Fruit fly (Drosophila melanogaster) whole organism, embryonic: ENCODE measurements around the gene PGAP1.

ENCODE experiments used
- BEAF-32 ChIP-seq: fragments of 200-800 bp; sonication (Bioruptor generic); optimal IDR thresholded peaks from 3 replicates; lab custom pipeline; 2017; ENCODE audit warnings: missing biosample characterization, missing genetic modification characterization, mild to moderate bottlenecking, moderate library complexity, missing genetic modification reagents
- Blimp-1 ChIP-seq: fragments of 200-800 bp; sonication (Bioruptor generic); optimal IDR thresholded peaks from 3 replicates; lab custom pipeline; 2018; ENCODE audit warnings: missing biosample characterization, missing genetic modification characterization, mild to moderate bottlenecking, moderate library complexity, missing genetic modification reagents
- CG10959 ChIP-seq: fragments of 200-800 bp; sonication (Bioruptor generic); IDR thresholded peaks from 2 replicates; pipeline ENCODE4 v1.3.6; 2022; ENCODE audit warnings: missing biosample characterization, missing genetic modification characterization
- CG13287 ChIP-seq: fragments of 200-800 bp; sonication (Bioruptor generic); IDR thresholded peaks from 2 replicates; pipeline ENCODE4 v1.3.6; 2022; ENCODE audit warnings: missing biosample characterization, missing genetic modification characterization; ENCODE audit not compliant: partially characterized antibody
- CG14710 ChIP-seq: fragments of 200-800 bp; sonication (Bioruptor generic); optimal IDR thresholded peaks from 3 replicates; lab custom pipeline; 2019; ENCODE audit warnings: missing biosample characterization, mild to moderate bottlenecking, missing genetic modification characterization, moderate library complexity
- CG1647 ChIP-seq: fragments of 200-800 bp; sonication (Bioruptor generic); optimal IDR thresholded peaks from 3 replicates; lab custom pipeline; 2016; ENCODE audit warnings: missing biosample characterization, missing genetic modification characterization
- CG16779 ChIP-seq: fragments of 200-800 bp; sonication (Bioruptor generic); IDR thresholded peaks from 2 replicates; pipeline ENCODE4 v1.3.6; 2022; ENCODE audit warnings: missing biosample characterization, missing genetic modification characterization
- CG16813 ChIP-seq: fragments of 200-800 bp; sonication (Bioruptor generic); IDR thresholded peaks from 3 replicates; pipeline ENCODE4 v1.3.6; 2022; ENCODE audit warnings: missing biosample characterization, missing genetic modification characterization; ENCODE audit not compliant: partially characterized antibody
- CG2120 ChIP-seq: fragments of 200-800 bp; sonication (Bioruptor generic); optimal IDR thresholded peaks from 3 replicates; lab custom pipeline; 2016; ENCODE audit warnings: missing biosample characterization, missing genetic modification characterization
- CG4707 ChIP-seq: fragments of 200-800 bp; sonication (Bioruptor generic); optimal IDR thresholded peaks from 2 replicates; lab custom pipeline; 2018; ENCODE audit warnings: missing biosample characterization, mild to moderate bottlenecking, missing genetic modification characterization, moderate library complexity
- CG5953 ChIP-seq: fragments of 200-800 bp; sonication (Bioruptor generic); IDR thresholded peaks from 2 replicates; pipeline ENCODE4 v1.3.6; 2022; ENCODE audit warnings: missing biosample characterization, missing genetic modification characterization
- CG6791 ChIP-seq: fragments of 200-800 bp; sonication (Bioruptor generic); IDR thresholded peaks from 3 replicates; pipeline ENCODE4 v1.3.6; 2022; ENCODE audit warnings: missing biosample characterization, missing genetic modification characterization; ENCODE audit not compliant: partially characterized antibody
- CG7357 ChIP-seq: fragments of 200-800 bp; sonication (Bioruptor generic); IDR thresholded peaks from 3 replicates; pipeline ENCODE4 v1.3.6; 2022; ENCODE audit warnings: missing biosample characterization, missing genetic modification characterization
- CG7786 ChIP-seq: fragments of 200-800 bp; sonication (Bioruptor generic); optimal IDR thresholded peaks from 2 replicates; lab custom pipeline; 2016; ENCODE audit warnings: missing biosample characterization, missing genetic modification characterization
- CG7839 ChIP-seq: fragments of 200-800 bp; sonication (Bioruptor generic); optimal IDR thresholded peaks from 3 replicates; lab custom pipeline; 2018; ENCODE audit warnings: missing biosample characterization, mild to moderate bottlenecking, missing genetic modification characterization, moderate library complexity
- CG7963 ChIP-seq: fragments of 200-800 bp; sonication (Bioruptor generic); IDR thresholded peaks from 3 replicates; pipeline ENCODE4 v1.3.6; 2022; ENCODE audit warnings: missing biosample characterization, missing genetic modification characterization; ENCODE audit not compliant: partially characterized antibody
- CG9817 ChIP-seq: fragments of 200-800 bp; sonication (Bioruptor generic); optimal IDR thresholded peaks from 2 replicates; lab custom pipeline; 2018; ENCODE audit warnings: missing biosample characterization, mild to moderate bottlenecking, missing genetic modification characterization, moderate library complexity
- Doc3 ChIP-seq: fragments of 200-800 bp; sonication (Bioruptor generic); IDR thresholded peaks from 3 replicates; pipeline ENCODE4 v1.3.6; 2022; ENCODE audit warnings: missing biosample characterization, missing genetic modification characterization; ENCODE audit not compliant: partially characterized antibody
- HLH4C ChIP-seq: fragments of 200-800 bp; sonication (Bioruptor generic); IDR thresholded peaks from 3 replicates; pipeline ENCODE4 v1.3.6; 2022; ENCODE audit warnings: missing biosample characterization, missing genetic modification characterization; ENCODE audit not compliant: partially characterized antibody
- Hr51 ChIP-seq, 2 experiments: fragments of 200-800 bp; sonication (Bioruptor generic); optimal IDR thresholded peaks; 2 replicates in 1 of 2; 3 replicates in 1 of 2; lab custom pipeline; 2016 to 2018; ENCODE audit warnings: missing biosample characterization in 2 of 2, missing genetic modification characterization in 2 of 2, mild to moderate bottlenecking in 1 of 2, moderate library complexity in 1 of 2
- Med ChIP-seq: fragments of 200-800 bp; sonication (Bioruptor generic); peaks from one replicate; lab custom pipeline; 2016; ENCODE audit warnings: missing biosample characterization, missing genetic modification characterization, mild to moderate bottlenecking, inconsistent platforms, moderate library complexity
- Neu2 ChIP-seq: fragments of 200-800 bp; sonication (Bioruptor generic); optimal IDR thresholded peaks from 3 replicates; lab custom pipeline; 2016; ENCODE audit warnings: missing biosample characterization, missing genetic modification characterization, borderline replicate concordance
- Pdp1 ChIP-seq, 2 experiments: fragments of 200-800 bp; sonication (Bioruptor generic); optimal IDR thresholded peaks; 3 replicates each; lab custom pipeline; 2016; ENCODE audit warnings: missing biosample characterization in 2 of 2, missing genetic modification characterization in 2 of 2, mild to moderate bottlenecking in 1 of 2, moderate library complexity in 1 of 2
- Sry-δ ChIP-seq: fragments of 200-800 bp; sonication (Bioruptor generic); optimal IDR thresholded peaks from 2 replicates; lab custom pipeline; 2016; ENCODE audit warnings: missing biosample characterization, missing genetic modification characterization
- amos ChIP-seq: fragments of 200-800 bp; sonication (Bioruptor generic); IDR thresholded peaks from 2 replicates; pipeline ENCODE4 v1.3.6; 2022; ENCODE audit warnings: missing biosample characterization, missing genetic modification characterization; ENCODE audit not compliant: partially characterized antibody
- br ChIP-seq: fragments of >200 bp; optimal IDR thresholded peaks from 2 replicates; lab custom pipeline; 2017
- caup ChIP-seq: fragments of 200-800 bp; sonication (Bioruptor generic); optimal IDR thresholded peaks from 3 replicates; lab custom pipeline; 2017; ENCODE audit warnings: missing biosample characterization, mild to moderate bottlenecking, missing genetic modification characterization, moderate library complexity; ENCODE audit not compliant: severe bottlenecking
- cg ChIP-seq: fragments of 200-800 bp; sonication (Bioruptor generic); optimal IDR thresholded peaks from 3 replicates; lab custom pipeline; 2019; ENCODE audit warnings: missing biosample characterization, mild to moderate bottlenecking, missing genetic modification characterization, moderate library complexity
- chinmo ChIP-seq: fragments of 200-800 bp; sonication (Bioruptor generic); IDR thresholded peaks from 4 replicates; pipeline ENCODE4 v1.3.6; 2022; ENCODE audit warnings: missing biosample characterization, missing genetic modification characterization; ENCODE audit not compliant: partially characterized antibody
- crol ChIP-seq: fragments of 200-800 bp; sonication (Bioruptor generic); IDR thresholded peaks from 2 replicates; pipeline ENCODE4 v1.3.6; 2022; ENCODE audit warnings: missing biosample characterization, missing genetic modification characterization
- cwo ChIP-seq: fragments of 200-800 bp; sonication (Bioruptor generic); optimal IDR thresholded peaks from 3 replicates; lab custom pipeline; 2017; ENCODE audit warnings: missing biosample characterization, missing genetic modification characterization, mild to moderate bottlenecking, moderate library complexity, missing genetic modification reagents
- dimm ChIP-seq: fragments of 200-800 bp; sonication (Bioruptor generic); IDR thresholded peaks from 2 replicates; pipeline ENCODE4 v1.3.6; 2022; ENCODE audit warnings: missing biosample characterization, missing genetic modification characterization
- dysf ChIP-seq: fragments of 200-800 bp; sonication (Bioruptor generic); IDR thresholded peaks from 3 replicates; pipeline ENCODE4 v1.3.6; 2022; ENCODE audit warnings: missing biosample characterization, missing genetic modification characterization
- ftz-f1 ChIP-seq: fragments of 200-800 bp; sonication (Bioruptor generic); optimal IDR thresholded peaks from 2 replicates; lab custom pipeline; 2016; ENCODE audit warnings: missing biosample characterization, missing genetic modification characterization
- gcm2 ChIP-seq: fragments of 200-800 bp; sonication (Bioruptor generic); optimal IDR thresholded peaks from 2 replicates; lab custom pipeline; 2016; ENCODE audit warnings: missing biosample characterization, missing genetic modification characterization
- gt ChIP-seq: fragments of 200-800 bp; sonication (Bioruptor generic); IDR thresholded peaks from 2 replicates; pipeline ENCODE4 v1.3.6; 2022; ENCODE audit warnings: missing biosample characterization, missing genetic modification characterization
- knrl ChIP-seq: fragments of 200-800 bp; sonication (Bioruptor generic); IDR thresholded peaks from 3 replicates; pipeline ENCODE4 v1.3.6; 2022; ENCODE audit warnings: missing biosample characterization, missing genetic modification characterization; ENCODE audit not compliant: partially characterized antibody
- pb ChIP-seq: fragments of 200-800 bp; sonication (Bioruptor generic); optimal IDR thresholded peaks from 3 replicates; lab custom pipeline; 2016; ENCODE audit warnings: missing biosample characterization, missing genetic modification characterization
- pfk ChIP-seq: fragments of 200-800 bp; sonication (Bioruptor generic); optimal IDR thresholded peaks from 2 replicates; lab custom pipeline; 2018; ENCODE audit warnings: missing biosample characterization, mild to moderate bottlenecking, missing genetic modification characterization, moderate library complexity
- pita ChIP-seq: fragments of 200-800 bp; sonication (Bioruptor generic); optimal IDR thresholded peaks from 2 replicates; lab custom pipeline; 2017; ENCODE audit warnings: missing biosample characterization, mild to moderate bottlenecking, missing genetic modification characterization
- pzg ChIP-seq: fragments of 200-800 bp; sonication (Bioruptor generic); optimal IDR thresholded peaks from 3 replicates; lab custom pipeline; 2018; ENCODE audit warnings: missing biosample characterization, mild to moderate bottlenecking, missing genetic modification characterization, moderate library complexity
- row ChIP-seq: fragments of 200-800 bp; sonication (Bioruptor generic); IDR thresholded peaks from 3 replicates; pipeline ENCODE4 v1.3.6; 2022; ENCODE audit warnings: missing biosample characterization, missing genetic modification characterization
- sc ChIP-seq, 3 experiments: fragments of >200 bp in 2 of 3; fragments of 200-800 bp in 1 of 3; sonication (Bioruptor generic) in 1 of 3; optimal IDR thresholded peaks; 2 replicates in 2 of 3; 3 replicates in 1 of 3; lab custom pipeline; 2017; ENCODE audit warnings: mild to moderate bottlenecking in 1 of 3, missing biosample characterization in 1 of 3, missing genetic modification characterization in 1 of 3, missing genetic modification reagents in 1 of 3
- sd ChIP-seq: fragments of 200-800 bp; sonication (Bioruptor generic); optimal IDR thresholded peaks from 3 replicates; lab custom pipeline; 2018; ENCODE audit warnings: missing biosample characterization, mild to moderate bottlenecking, missing genetic modification characterization, moderate library complexity
- ssp ChIP-seq: fragments of 200-800 bp; sonication (Bioruptor generic); IDR thresholded peaks from 2 replicates; pipeline ENCODE4 v1.3.6; 2022; ENCODE audit warnings: missing biosample characterization, missing genetic modification characterization
- unc-4 ChIP-seq: fragments of 200-800 bp; sonication (Bioruptor generic); IDR thresholded peaks from 2 replicates; pipeline ENCODE4 v1.3.6; 2022; ENCODE audit warnings: missing biosample characterization, missing genetic modification characterization; ENCODE audit not compliant: partially characterized antibody
- z ChIP-seq: fragments of 200-800 bp; sonication (Bioruptor generic); IDR thresholded peaks from 3 replicates; pipeline ENCODE4 v1.3.6; 2022; ENCODE audit warnings: missing biosample characterization, missing genetic modification characterization

PGAP1 gene

dm6 chrX:5690651-5691379, 1.5 kb upstream of the PGAP1 start (continued):
- TF ChIP-seq CG7963 (GFP tag; lab: Robert Waterston, UW) = peak; percentile 46; the same call in 1 of the 3 replicates
- TF ChIP-seq gcm2 = no peak
- peak; percentile 32 for TF ChIP-seq CG13287 (GFP tag; lab: Robert Waterston, UW)
- TF ChIP-seq Blimp-1 = no peak
- TF ChIP-seq pfk = no peak
- TF ChIP-seq unc-4 (GFP tag; lab: Robert Waterston, UW) = no peak
- no peak for TF ChIP-seq CG16779 (GFP tag; lab: Robert Waterston, UW)
- no peak for TF ChIP-seq z
- TF ChIP-seq Pdp1 (GFP tag; optimal IDR thresholded peaks at IDR 0.05; lab: Kevin White, UChicago) = peak in 1 of 2 experiments; percentile 5
- no peak for TF ChIP-seq CG2120 (GFP tag; lab: Kevin White, UChicago)
- peak; percentile 90 for TF ChIP-seq CG10959
- no peak for TF ChIP-seq CG7357
- 0 out of 3 replicates have a peak, but pooled peaks have one; percentile 49 for TF ChIP-seq CG6791 (GFP tag; lab: Robert Waterston, UW)
- TF ChIP-seq Hr51 (GFP tag; optimal IDR thresholded peaks at IDR 0.05; lab: Kevin White, UChicago) = no peak
- TF ChIP-seq sd (tag; lab: Kevin White, UChicago) = peak; percentile 31
- TF ChIP-seq dimm (GFP tag; lab: Robert Waterston, UW) = no peak
- TF ChIP-seq br (lab: Kevin White, UChicago) = no peak
- no peak for TF ChIP-seq CG14710 (tag; lab: Kevin White, UChicago)
- no peak for TF ChIP-seq CG9817
- TF ChIP-seq ssp (GFP tag; lab: Robert Waterston, UW) = no peak
- TF ChIP-seq CG16813 (GFP tag; lab: Robert Waterston, UW) = peak; percentile 48; the same call in 1 of the 3 replicates
- TF ChIP-seq row (GFP tag; lab: Robert Waterston, UW) = peak; percentile 55
- TF ChIP-seq CG7839 (tag; lab: Kevin White, UChicago) = no peak
- TF ChIP-seq pzg (GFP tag; lab: Kevin White, UChicago) = peak; percentile 20
- TF ChIP-seq cwo = no peak
- TF ChIP-seq crol (GFP tag; lab: Robert Waterston, UW) = peak; percentile 42
- TF ChIP-seq Sry-δ = peak; percentile 70
- no peak for TF ChIP-seq CG1647 (GFP tag; lab: Kevin White, UChicago)
- no peak for TF ChIP-seq caup (GFP tag; lab: Kevin White, UChicago)
- TF ChIP-seq ftz-f1 = no peak
- no peak for TF ChIP-seq Doc3 (GFP tag; lab: Robert Waterston, UW)
- peak; percentile 16; the same call in 1 of the 3 replicates for TF ChIP-seq dysf (GFP tag; lab: Robert Waterston, UW)
- peak; percentile 80 for TF ChIP-seq CG4707 (GFP tag; lab: Kevin White, UChicago)
- TF ChIP-seq chinmo (GFP tag; lab: Robert Waterston, UW) = peak; percentile 53; the same call in 1 of the 4 replicates
- 0 out of 3 replicates have a peak, but pooled peaks have one; percentile 27 for TF ChIP-seq knrl (GFP tag; lab: Robert Waterston, UW)
- no peak for TF ChIP-seq Neu2 (GFP tag; lab: Kevin White, UChicago)
- TF ChIP-seq pita (GFP tag; lab: Kevin White, UChicago) = no peak
- peak; percentile 59 for TF ChIP-seq amos (GFP tag; lab: Robert Waterston, UW)
- peak; percentile 63 for TF ChIP-seq BEAF-32 (GFP tag; lab: Kevin White, UChicago)
- peak; percentile 53; the same call in 2 of the 3 replicates for TF ChIP-seq HLH4C (GFP tag; lab: Robert Waterston, UW)
- TF ChIP-seq CG7786 (GFP tag; lab: Kevin White, UChicago) = no peak
- TF ChIP-seq Med (GFP tag; lab: Kevin White, UChicago) = peak; percentile 67
- TF ChIP-seq sc (optimal IDR thresholded peaks at IDR 0.05; lab: Kevin White, UChicago) = no peak
- TF ChIP-seq sc (GFP tag; optimal IDR thresholded peaks at IDR 0.05; lab: Kevin White, UChicago) = no peak
- no peak for TF ChIP-seq gt
- no peak for TF ChIP-seq CG5953 (GFP tag; lab: Robert Waterston, UW)
- peak; percentile 0 for TF ChIP-seq pb (GFP tag; lab: Kevin White, UChicago)
- TF ChIP-seq cg (GFP tag; lab: Kevin White, UChicago) = peak; percentile 86
